Fruit fly (Drosophila melanogaster): ENCODE data around the gene toy.

- TF ChIP-seq CTCF (optimal IDR thresholded peaks at IDR 0.05) (no peak), CG8478 (optimal IDR thresholded peaks at IDR 0.05) (no peak)
Observed at dm6 chr4:976569-976968, 13.0 kb upstream of the toy start.

Measured in S2 (cell line).